Worm (Caenorhabditis elegans) whole organism, young adult: Measurements from ENCODE around the gene cox-6B.

ENCODE experiments used
- B0019.2 ChIP-seq: fragments of 200-800 bp; sonication (Bioruptor generic); conservative IDR thresholded peaks from 2 replicates; pipeline ENCODE4 v1.3.6; 2022; ENCODE audit warnings: missing genetic modification reagents, missing genetic modification characterization, missing compliant biosample characterization
- B0336.3 ChIP-seq: fragments of 200-800 bp; sonication (Bioruptor generic); IDR thresholded peaks from 2 replicates; pipeline ENCODE4 v1.3.6; 2022; ENCODE audit warnings: missing genetic modification characterization, missing compliant biosample characterization
- D2030.7 ChIP-seq: fragments of 200-800 bp; sonication (Bioruptor generic); IDR thresholded peaks from 2 replicates; pipeline ENCODE4 v1.3.6; 2022; ENCODE audit warnings: missing genetic modification reagents, missing genetic modification characterization, missing compliant biosample characterization
- F10E7.11 ChIP-seq: sonication (generic microtip); optimal IDR thresholded peaks from 2 replicates; lab custom pipeline; 2017; ENCODE audit warnings: mild to moderate bottlenecking, missing genetic modification characterization, moderate library complexity, missing compliant biosample characterization
- F23B12.7 ChIP-seq: sonication (generic microtip); optimal IDR thresholded peaks from 2 replicates; lab custom pipeline; 2017; ENCODE audit warnings: missing genetic modification characterization, mild to moderate bottlenecking, missing compliant biosample characterization, antibody characterized with exemption, moderate library complexity; ENCODE audit not compliant: insufficient read depth
- F33H1.4 ChIP-seq: fragments of 200-800 bp; sonication (Bioruptor generic); IDR thresholded peaks from 2 replicates; pipeline ENCODE4 v1.3.6; 2022; ENCODE audit warnings: missing genetic modification reagents, missing genetic modification characterization, missing compliant biosample characterization
- F55B11.4 ChIP-seq: sonication (generic microtip); optimal IDR thresholded peaks from 2 replicates; lab custom pipeline; 2016; ENCODE audit warnings: missing compliant biosample characterization, missing genetic modification characterization, borderline replicate concordance; ENCODE audit not compliant: insufficient read depth
- F57C9.4 ChIP-seq: sonication (generic microtip); optimal IDR thresholded peaks from 2 replicates; lab custom pipeline; 2017; ENCODE audit warnings: mild to moderate bottlenecking, missing genetic modification characterization, missing compliant biosample characterization
- K12H6.12 ChIP-seq: fragments of 200-800 bp; sonication (Bioruptor generic); optimal IDR thresholded peaks from 2 replicates; lab custom pipeline; 2018; ENCODE audit warnings: mild to moderate bottlenecking, missing genetic modification characterization, missing compliant biosample characterization
- T26A5.8 ChIP-seq: sonication (generic microtip); optimal IDR thresholded peaks from 2 replicates; lab custom pipeline; 2016; ENCODE audit warnings: missing genetic modification characterization, missing compliant biosample characterization
- ama-1 ChIP-seq, 3 experiments: fragments of 150-350 bp in 1 of 3; sonication (generic microtip) in 2 of 3; optimal IDR thresholded peaks; 2 replicates each; lab custom pipeline; 2014 to 2018; ENCODE audit warnings: missing biosample characterization in 2 of 3, missing genetic modification characterization in 2 of 3, missing genetic modification reagents in 2 of 3
- athp-1 ChIP-seq: sonication (generic microtip); optimal IDR thresholded peaks from 2 replicates; lab custom pipeline; 2017; ENCODE audit warnings: mild to moderate bottlenecking, missing genetic modification characterization, missing compliant biosample characterization
- attf-3 ChIP-seq: fragments of 200-800 bp; sonication (Bioruptor generic); conservative IDR thresholded peaks from 2 replicates; pipeline ENCODE4 v1.3.6; 2022; ENCODE audit warnings: missing genetic modification reagents, missing genetic modification characterization, missing compliant biosample characterization
- attf-6 ChIP-seq: fragments of 200-800 bp; sonication (Bioruptor generic); IDR thresholded peaks from 2 replicates; pipeline ENCODE4 v1.3.6; 2022; ENCODE audit warnings: missing genetic modification reagents, missing genetic modification characterization, missing compliant biosample characterization
- cebp-1 ChIP-seq, 2 experiments: fragments of 200-800 bp in 1 of 2; sonication (Bioruptor generic) in 1 of 2; sonication (generic microtip) in 1 of 2; IDR thresholded peaks in 1 of 2; optimal IDR thresholded peaks in 1 of 2; 2 replicates each; pipeline versions ENCODE4 v1.3.6 to Lab custom; 2017 to 2022; ENCODE audit warnings: missing compliant biosample characterization in 2 of 2, missing genetic modification characterization in 2 of 2, mild to moderate bottlenecking in 1 of 2, missing genetic modification reagents in 1 of 2, moderate library complexity in 1 of 2
- ceh-27 ChIP-seq: fragments of 200-800 bp; sonication (Bioruptor generic); optimal IDR thresholded peaks from 2 replicates; lab custom pipeline; 2018; ENCODE audit warnings: mild to moderate bottlenecking, missing genetic modification characterization, moderate library complexity, missing compliant biosample characterization
- ceh-40 ChIP-seq: fragments of 200-800 bp; sonication (Bioruptor generic); IDR thresholded peaks from 2 replicates; pipeline ENCODE4 v1.3.6; 2022; ENCODE audit warnings: missing genetic modification characterization, missing compliant biosample characterization
- ceh-58 ChIP-seq: fragments of 200-800 bp; sonication (Bioruptor generic); IDR thresholded peaks from 2 replicates; pipeline ENCODE4 v1.3.6; 2022; ENCODE audit warnings: missing genetic modification characterization, missing compliant biosample characterization
- ceh-79 ChIP-seq: sonication (generic microtip); optimal IDR thresholded peaks from 2 replicates; lab custom pipeline; 2017; ENCODE audit warnings: mild to moderate bottlenecking, missing genetic modification characterization, missing compliant biosample characterization
- ceh-91 ChIP-seq: fragments of 200-800 bp; sonication (Bioruptor generic); IDR thresholded peaks from 2 replicates; pipeline ENCODE4 v1.3.6; 2022; ENCODE audit warnings: missing genetic modification reagents, missing genetic modification characterization, missing compliant biosample characterization
- dpl-1 ChIP-seq: fragments of 150-350 bp; optimal IDR thresholded peaks from 2 replicates; lab custom pipeline; 2014; ENCODE audit warnings: missing biosample characterization, missing genetic modification reagents, missing genetic modification characterization
- efl-1 ChIP-seq: fragments of 150-350 bp; optimal IDR thresholded peaks from 2 replicates; lab custom pipeline; 2014; ENCODE audit warnings: missing biosample characterization, missing genetic modification reagents, missing genetic modification characterization
- egl-18 ChIP-seq: fragments of 200-800 bp; sonication (Bioruptor generic); IDR thresholded peaks from 2 replicates; pipeline ENCODE4 v1.3.6; 2022; ENCODE audit warnings: missing genetic modification reagents, missing genetic modification characterization, missing compliant biosample characterization
- gei-17 ChIP-seq: fragments of 200-800 bp; sonication (Bioruptor generic); optimal IDR thresholded peaks from 2 replicates; lab custom pipeline; 2018; ENCODE audit warnings: mild to moderate bottlenecking, missing genetic modification characterization, missing compliant biosample characterization
- hmg-1.2 ChIP-seq: fragments of 200-800 bp; sonication (Bioruptor generic); IDR thresholded peaks from 2 replicates; pipeline ENCODE4 v1.3.6; 2022; ENCODE audit warnings: missing genetic modification reagents, missing genetic modification characterization, missing compliant biosample characterization
- hrde-1 ChIP-seq: sonication (generic microtip); optimal IDR thresholded peaks from 2 replicates; lab custom pipeline; 2016; ENCODE audit warnings: missing genetic modification characterization, mild to moderate bottlenecking, missing compliant biosample characterization, moderate library complexity, missing genotype, missing genetic modification reagents, borderline replicate concordance
- let-607 ChIP-seq, 2 experiments: fragments of 200-800 bp in 1 of 2; sonication (Bioruptor generic) in 1 of 2; sonication (generic microtip) in 1 of 2; optimal IDR thresholded peaks; 2 replicates each; lab custom pipeline; 2016 to 2018; ENCODE audit warnings: mild to moderate bottlenecking in 2 of 2, missing compliant biosample characterization in 2 of 2, missing genetic modification characterization in 2 of 2, moderate library complexity in 2 of 2, missing genotype in 1 of 2
- lin-26 ChIP-seq: fragments of 200-800 bp; sonication (Bioruptor generic); IDR thresholded peaks from 2 replicates; pipeline ENCODE4 v1.3.6; 2022; ENCODE audit warnings: missing genetic modification reagents, missing genetic modification characterization, missing compliant biosample characterization
- lin-40 ChIP-seq: sonication (generic microtip); optimal IDR thresholded peaks from 2 replicates; lab custom pipeline; 2016; ENCODE audit warnings: missing genetic modification characterization, mild to moderate bottlenecking, missing compliant biosample characterization, missing genotype, missing genetic modification reagents
- lin-54 ChIP-seq: fragments of 200-800 bp; sonication (Bioruptor generic); optimal IDR thresholded peaks from 2 replicates; lab custom pipeline; 2018; ENCODE audit warnings: mild to moderate bottlenecking, missing genetic modification characterization, missing compliant biosample characterization
- lsl-1 ChIP-seq: fragments of 200-800 bp; sonication (Bioruptor generic); optimal IDR thresholded peaks from 2 replicates; lab custom pipeline; 2018; ENCODE audit warnings: mild to moderate bottlenecking, missing genetic modification characterization, moderate library complexity, missing compliant biosample characterization
- madf-3 ChIP-seq: fragments of 200-800 bp; sonication (Bioruptor generic); IDR thresholded peaks from 2 replicates; pipeline ENCODE4 v1.3.6; 2022; ENCODE audit warnings: missing genetic modification reagents, missing genetic modification characterization, missing compliant biosample characterization
- madf-8 ChIP-seq: fragments of 200-800 bp; sonication (Bioruptor generic); conservative IDR thresholded peaks from 2 replicates; pipeline ENCODE4 v1.3.6; 2022; ENCODE audit warnings: missing genetic modification reagents, missing genetic modification characterization, missing compliant biosample characterization
- mcd-1 ChIP-seq: fragments of 200-800 bp; sonication (Bioruptor generic); IDR thresholded peaks from 2 replicates; pipeline ENCODE4 v1.3.6; 2022; ENCODE audit warnings: missing genetic modification reagents, missing genetic modification characterization, missing compliant biosample characterization
- mxl-1 ChIP-seq: sonication (generic microtip); optimal IDR thresholded peaks from 2 replicates; lab custom pipeline; 2016; ENCODE audit warnings: missing genetic modification characterization, missing compliant biosample characterization
- pbrm-1 ChIP-seq: fragments of 200-800 bp; sonication (Bioruptor generic); IDR thresholded peaks from 2 replicates; pipeline ENCODE4 v1.3.6; 2022; ENCODE audit warnings: missing genetic modification reagents, missing genetic modification characterization, missing compliant biosample characterization
- rcor-1 ChIP-seq: fragments of 200-800 bp; sonication (Bioruptor generic); IDR thresholded peaks from 2 replicates; pipeline ENCODE4 v1.3.6; 2022; ENCODE audit warnings: missing genetic modification reagents, missing genetic modification characterization, missing compliant biosample characterization
- rec-8 ChIP-seq, 2 experiments: sonication (generic microtip); optimal IDR thresholded peaks; 2 replicates each; lab custom pipeline; 2016; ENCODE audit warnings: mild to moderate bottlenecking in 2 of 2, missing genetic modification characterization in 2 of 2, missing genetic modification reagents in 2 of 2, missing genotype in 2 of 2, missing biosample characterization in 1 of 2, missing compliant biosample characterization in 1 of 2, moderate library complexity in 1 of 2
- sea-2 ChIP-seq: fragments of 200-800 bp; sonication (Bioruptor generic); IDR thresholded peaks from 2 replicates; pipeline ENCODE4 v1.3.6; 2022; ENCODE audit warnings: missing genetic modification characterization, missing compliant biosample characterization
- snpc-4 ChIP-seq, 5 experiments: fragments of 150-350 bp in 1 of 5; sonication (generic microtip) in 4 of 5; optimal IDR thresholded peaks; 2 replicates each; lab custom pipeline; 2014 to 2018; ENCODE audit warnings: missing genetic modification characterization in 5 of 5, missing biosample characterization in 3 of 5, antibody characterized with exemption in 2 of 5, mild to moderate bottlenecking in 2 of 5, missing compliant biosample characterization in 2 of 5, missing genotype in 2 of 5, moderate library complexity in 2 of 5, missing genetic modification reagents in 1 of 5
- tbx-9 ChIP-seq: sonication (generic microtip); optimal IDR thresholded peaks from 2 replicates; lab custom pipeline; 2016; ENCODE audit warnings: borderline replicate concordance, missing genetic modification characterization, inconsistent platforms, missing compliant biosample characterization
- unc-130 ChIP-seq: sonication (generic microtip); optimal IDR thresholded peaks from 2 replicates; lab custom pipeline; 2016; ENCODE audit warnings: missing genetic modification reagents, missing genetic modification characterization, missing compliant biosample characterization
- unc-62 ChIP-seq: fragments of 150-350 bp; optimal IDR thresholded peaks from 2 replicates; lab custom pipeline; 2014; ENCODE audit warnings: missing biosample characterization, missing genetic modification reagents, missing genetic modification characterization
- zfh-2 ChIP-seq: fragments of 200-800 bp; sonication (Bioruptor generic); conservative IDR thresholded peaks from 2 replicates; pipeline ENCODE4 v1.3.6; 2022; ENCODE audit warnings: missing genetic modification reagents, missing genetic modification characterization, missing compliant biosample characterization
- ztf-3 ChIP-seq: fragments of 200-800 bp; sonication (Bioruptor generic); optimal IDR thresholded peaks from 2 replicates; lab custom pipeline; 2018; ENCODE audit warnings: mild to moderate bottlenecking, missing genetic modification characterization, missing compliant biosample characterization
- ztf-6 ChIP-seq: fragments of 200-800 bp; sonication (Bioruptor generic); IDR thresholded peaks from 2 replicates; pipeline ENCODE4 v1.3.6; 2022; ENCODE audit warnings: missing genetic modification reagents, missing genetic modification characterization, missing compliant biosample characterization

The cox-6B gene

DNA sequence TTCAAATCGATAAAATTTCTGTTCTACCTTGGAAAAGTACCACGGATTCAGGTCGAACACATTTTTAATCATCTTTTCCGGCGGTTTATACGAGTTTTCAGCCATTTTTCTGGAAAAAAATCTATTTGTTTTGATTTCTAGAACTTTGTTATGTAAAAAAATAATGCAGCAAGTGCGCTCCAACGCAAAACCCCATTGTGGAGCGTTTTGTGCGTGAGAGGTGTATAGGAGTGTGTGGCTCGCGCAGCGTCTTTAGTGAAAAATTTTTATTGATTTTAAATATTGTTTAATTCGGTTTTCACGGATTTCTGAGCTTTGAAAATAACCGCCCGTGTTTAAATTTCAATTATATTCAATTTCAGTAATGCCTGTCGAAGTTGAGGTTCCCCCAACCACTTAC is 86.4 kb downstream of the cox-6B start, which contains the start of gene Y71H2AM.20 (continued):
- TF ChIP-seq B0019.2 (GFP tag; lab: Robert Waterston, UW), result peak; percentile 85
- TF ChIP-seq ceh-27, result peak; percentile 93
- TF ChIP-seq mcd-1 (GFP tag; lab: Robert Waterston, UW), result peak; percentile 98
- TF ChIP-seq tbx-9 (tag; lab: Kevin White, UChicago), result no peak
- TF ChIP-seq dpl-1, result peak; percentile 88
- TF ChIP-seq F10E7.11 (tag; lab: Kevin White, UChicago), result no peak
- TF ChIP-seq zfh-2 (GFP tag; lab: Robert Waterston, UW), result no peak
- TF ChIP-seq ztf-6 (GFP tag; lab: Robert Waterston, UW), result peak; percentile 49; the same call in 1 of the 2 replicates
- TF ChIP-seq rec-8 (tag; optimal IDR thresholded peaks at IDR 0.05; lab: Kevin White, UChicago), result peak in 1 of 2 experiments; percentile 13
- peak; percentile 92 for TF ChIP-seq lsl-1
- TF ChIP-seq K12H6.12, result peak; percentile 91
- peak; percentile 69; the same call in 1 of the 2 replicates for TF ChIP-seq B0336.3 (GFP tag; lab: Robert Waterston, UW)
- TF ChIP-seq rcor-1 (GFP tag; lab: Robert Waterston, UW), result peak; percentile 84
- TF ChIP-seq madf-3, result peak; percentile 96
- peak; percentile 44 to 64 for TF ChIP-seq let-607 (tag; optimal IDR thresholded peaks at IDR 0.05; lab: Kevin White, UChicago)
- TF ChIP-seq sea-2 (GFP tag; lab: Robert Waterston, UW), result no peak
- peak; percentile 94 for TF ChIP-seq lin-54 (GFP tag; lab: Kevin White, UChicago)
- peak; percentile 91 for TF ChIP-seq pbrm-1 (GFP tag; lab: Robert Waterston, UW)
- peak; percentile 89 for TF ChIP-seq ceh-91
- TF ChIP-seq cebp-1 (GFP tag; IDR thresholded peaks at IDR 0.05; lab: Robert Waterston, UW), result peak; percentile 54; the same call in 1 of the 2 replicates
- TF ChIP-seq cebp-1 (tag; optimal IDR thresholded peaks at IDR 0.05; lab: Kevin White, UChicago), result peak; percentile 90
- no peak for TF ChIP-seq ama-1 (optimal IDR thresholded peaks at IDR 0.05; lab: Kevin White, UChicago)
- no peak for TF ChIP-seq ama-1 (GFP tag; optimal IDR thresholded peaks at IDR 0.05; lab: Kevin White, UChicago)
- no peak for TF ChIP-seq T26A5.8
- peak; percentile 51 for TF ChIP-seq snpc-4 (GFP tag; optimal IDR thresholded peaks at IDR 0.05; lab: Kevin White, UChicago)
- TF ChIP-seq snpc-4 (tag; optimal IDR thresholded peaks at IDR 0.05; lab: Kevin White, UChicago), result peak; percentile 70 to 90 (median 83)
- no peak for TF ChIP-seq F55B11.4 (tag; lab: Kevin White, UChicago)
- TF ChIP-seq lin-26 (GFP tag; lab: Robert Waterston, UW), result peak; percentile 76; the same call in 1 of the 2 replicates
- peak; percentile 93 for TF ChIP-seq D2030.7 (GFP tag; lab: Robert Waterston, UW)
- peak; percentile 92 for TF ChIP-seq lin-40 (tag; lab: Kevin White, UChicago)
- TF ChIP-seq ceh-40, result no peak
- no peak for TF ChIP-seq mxl-1 (tag; lab: Kevin White, UChicago)
- TF ChIP-seq egl-18 (GFP tag; lab: Robert Waterston, UW), result no peak
- TF ChIP-seq F33H1.4 (GFP tag; lab: Robert Waterston, UW), result peak; percentile 85
- TF ChIP-seq attf-6 (GFP tag; lab: Robert Waterston, UW), result 0 out of 2 replicates have a peak, but pooled peaks have one; percentile 16
- peak; percentile 98 for TF ChIP-seq athp-1 (tag; lab: Kevin White, UChicago)
- TF ChIP-seq hrde-1 (tag; lab: Kevin White, UChicago), result no peak
- peak; percentile 74 for TF ChIP-seq attf-3 (GFP tag; lab: Robert Waterston, UW)
- peak; percentile 35 for TF ChIP-seq unc-130
- TF ChIP-seq gei-17, result no peak
- TF ChIP-seq unc-62, result peak; percentile 62
- peak; percentile 86 for TF ChIP-seq efl-1 (GFP tag; lab: Kevin White, UChicago)
- no peak for TF ChIP-seq ceh-58 (GFP tag; lab: Robert Waterston, UW)
- no peak for TF ChIP-seq F57C9.4 (tag; lab: Kevin White, UChicago)
- TF ChIP-seq F23B12.7 (tag; lab: Kevin White, UChicago), result peak; percentile 98
- peak; percentile 79 for TF ChIP-seq madf-8
- TF ChIP-seq ztf-3 (GFP tag; lab: Kevin White, UChicago), result peak; percentile 10
- peak; percentile 76 for TF ChIP-seq hmg-1.2
- no peak for TF ChIP-seq ceh-79 (tag; lab: Kevin White, UChicago)
